Worm (Caenorhabditis elegans) whole organism, L1 larva: ENCODE data around the gene W04B5.3.

Experiments
- aha-1 ChIP-seq: fragments of 150-350 bp; optimal IDR thresholded peaks from 2 replicates; lab custom pipeline; 2014; ENCODE audit warnings: missing biosample characterization, missing genetic modification characterization
- ceh-8 ChIP-seq: fragments of 200-800 bp; sonication (Bioruptor generic); optimal IDR thresholded peaks from 2 replicates; lab custom pipeline; 2018; ENCODE audit warnings: mild to moderate bottlenecking, missing genetic modification characterization, moderate library complexity, missing compliant biosample characterization
- ces-1 ChIP-seq: fragments of 150-350 bp; optimal IDR thresholded peaks from 2 replicates; lab custom pipeline; 2014; ENCODE audit warnings: missing biosample characterization, missing genetic modification reagents, missing genetic modification characterization
- dsc-1 ChIP-seq: sonication (generic microtip); optimal IDR thresholded peaks from 2 replicates; lab custom pipeline; 2016; ENCODE audit warnings: mild to moderate bottlenecking, missing genetic modification characterization, missing compliant biosample characterization
- efl-3 ChIP-seq: fragments of 200-800 bp; sonication (Bioruptor generic); optimal IDR thresholded peaks from 2 replicates; lab custom pipeline; 2018; ENCODE audit warnings: mild to moderate bottlenecking, missing genetic modification characterization, missing compliant biosample characterization
- egl-13 ChIP-seq: sonication (generic microtip); optimal IDR thresholded peaks from 2 replicates; lab custom pipeline; 2016; ENCODE audit warnings: missing genotype, missing genetic modification reagents, missing genetic modification characterization, missing compliant biosample characterization
- elt-3 ChIP-seq, 6 experiments: fragments of 150-350 bp in 1 of 6; sonication (generic microtip); optimal IDR thresholded peaks; 2 replicates each; lab custom pipeline; 2017 to 2018; ENCODE audit warnings: missing biosample characterization in 6 of 6, missing genetic modification characterization in 6 of 6, inconsistent platforms in 1 of 6
- ets-5 ChIP-seq: fragments of 200-800 bp; sonication (Bioruptor generic); IDR thresholded peaks from 2 replicates; pipeline ENCODE4 v1.3.6; 2022; ENCODE audit warnings: missing genetic modification characterization, missing compliant biosample characterization
- fkh-10 ChIP-seq: sonication (generic microtip); optimal IDR thresholded peaks from 2 replicates; lab custom pipeline; 2017; ENCODE audit warnings: missing biosample characterization, missing genetic modification reagents, missing genetic modification characterization
- fkh-8 ChIP-seq: sonication (generic microtip); optimal IDR thresholded peaks from 2 replicates; lab custom pipeline; 2016; ENCODE audit warnings: mild to moderate bottlenecking, missing genetic modification characterization, missing compliant biosample characterization
- grh-1 ChIP-seq: fragments of 200-800 bp; sonication (Bioruptor generic); IDR thresholded peaks from 2 replicates; pipeline ENCODE4 v1.3.6; 2022; ENCODE audit warnings: missing genetic modification reagents, missing genetic modification characterization, missing compliant biosample characterization
- hlh-4 ChIP-seq: sonication (generic microtip); optimal IDR thresholded peaks from 2 replicates; lab custom pipeline; 2016; ENCODE audit warnings: mild to moderate bottlenecking, missing genetic modification characterization, missing compliant biosample characterization
- hpl-2 ChIP-seq: fragments of 150-350 bp; optimal IDR thresholded peaks from 2 replicates; lab custom pipeline; 2014; ENCODE audit warnings: missing biosample characterization, missing genetic modification reagents, missing genetic modification characterization
- jun-1 ChIP-seq: fragments of 150-350 bp; optimal IDR thresholded peaks from 2 replicates; lab custom pipeline; 2014; ENCODE audit warnings: missing biosample characterization, missing genetic modification reagents, missing genetic modification characterization
- lin-13 ChIP-seq: fragments of 150-350 bp; optimal IDR thresholded peaks from 2 replicates; lab custom pipeline; 2014; ENCODE audit warnings: missing biosample characterization, missing genetic modification reagents, missing genetic modification characterization
- lin-15B ChIP-seq: fragments of 150-350 bp; sonication (generic microtip); optimal IDR thresholded peaks from 3 replicates; lab custom pipeline; 2014; ENCODE audit warnings: missing biosample characterization, missing genetic modification characterization
- lin-39 ChIP-seq: fragments of 150-350 bp; optimal IDR thresholded peaks from 2 replicates; lab custom pipeline; 2014; ENCODE audit warnings: missing biosample characterization, missing genetic modification reagents, missing genetic modification characterization
- lsy-2 ChIP-seq, 2 experiments: fragments of 150-350 bp; optimal IDR thresholded peaks; 2 replicates each; lab custom pipeline; 2014; ENCODE audit warnings: missing biosample characterization in 2 of 2, missing genetic modification characterization in 2 of 2
- mab-9 ChIP-seq: fragments of 200-800 bp; sonication (Bioruptor generic); IDR thresholded peaks from 2 replicates; pipeline ENCODE4 v1.3.6; 2022; ENCODE audit warnings: missing genetic modification reagents, missing genetic modification characterization, missing compliant biosample characterization
- mdl-1 ChIP-seq, 2 experiments: fragments of 150-350 bp; optimal IDR thresholded peaks; 2 replicates each; lab custom pipeline; 2014 to 2017; ENCODE audit warnings: missing biosample characterization in 2 of 2, missing genetic modification characterization in 2 of 2, inconsistent platforms in 1 of 2
- mef-2 ChIP-seq: fragments of 150-350 bp; optimal IDR thresholded peaks from 2 replicates; lab custom pipeline; 2014; ENCODE audit warnings: missing biosample characterization, missing genetic modification characterization
- nhr-19 ChIP-seq: fragments of 200-800 bp; sonication (Bioruptor generic); conservative IDR thresholded peaks from 2 replicates; pipeline ENCODE4 v1.3.6; 2022; ENCODE audit warnings: missing genetic modification characterization, missing compliant biosample characterization
- nhr-90 ChIP-seq: sonication (generic microtip); optimal IDR thresholded peaks from 2 replicates; lab custom pipeline; 2016; ENCODE audit warnings: mild to moderate bottlenecking, missing genetic modification characterization, missing compliant biosample characterization; ENCODE audit not compliant: poor library complexity
- pag-3 ChIP-seq: sonication (generic microtip); optimal IDR thresholded peaks from 2 replicates; lab custom pipeline; 2017; ENCODE audit warnings: missing genetic modification characterization, mild to moderate bottlenecking, missing compliant biosample characterization, antibody characterized with exemption, borderline replicate concordance; ENCODE audit not compliant: insufficient read depth
- pqm-1 ChIP-seq: sonication (generic microtip); optimal IDR thresholded peaks from 3 replicates; lab custom pipeline; 2017; ENCODE audit warnings: missing biosample characterization, missing genetic modification characterization
- rnt-1 ChIP-seq: sonication (generic microtip); optimal IDR thresholded peaks from 2 replicates; lab custom pipeline; 2016; ENCODE audit warnings: mild to moderate bottlenecking, missing genetic modification characterization, moderate library complexity, missing compliant biosample characterization
- skn-1 ChIP-seq: fragments of 150-350 bp; optimal IDR thresholded peaks from 2 replicates; lab custom pipeline; 2014; ENCODE audit warnings: missing biosample characterization, missing genetic modification characterization
- snpc-4 ChIP-seq: fragments of 150-350 bp; optimal IDR thresholded peaks from 2 replicates; lab custom pipeline; 2014; ENCODE audit warnings: missing biosample characterization, missing genetic modification characterization
- swsn-7 ChIP-seq: sonication (generic microtip); optimal IDR thresholded peaks from 2 replicates; lab custom pipeline; 2016; ENCODE audit warnings: missing genetic modification characterization, missing compliant biosample characterization
- xbp-1 ChIP-seq: sonication (generic microtip); optimal IDR thresholded peaks from 2 replicates; lab custom pipeline; 2016; ENCODE audit warnings: missing genetic modification characterization, missing compliant biosample characterization

W04B5.3 gene

ce11 chrIII:2471855-2472254 is 53.5 kb downstream of the W04B5.3 start (continued):
- TF ChIP-seq hpl-2 (GFP tag; lab: Kevin White, UChicago) (no peak), skn-1 (tag; lab: Kevin White, UChicago) (peak; percentile 78), mab-9 (GFP tag; lab: Robert Waterston, UW) (no peak), aha-1 (no peak), mdl-1 (tag; optimal IDR thresholded peaks at IDR 0.05; lab: Kevin White, UChicago) (peak in 1 of 2 experiments; percentile 72), lin-13 (GFP tag; lab: Kevin White, UChicago) (peak; percentile 24), lsy-2 (tag; optimal IDR thresholded peaks at IDR 0.05; lab: Kevin White, UChicago) (peak; percentile 63 to 75), fkh-10 (GFP tag; lab: Kevin White, UChicago) (no peak), ets-5 (no peak), hlh-4 (tag; lab: Kevin White, UChicago) (no peak), egl-13 (no peak), elt-3 (tag; optimal IDR thresholded peaks at IDR 0.05; lab: Kevin White, UChicago) (peak in 1 of 6 experiments; percentile 0), swsn-7 (peak; percentile 20), ces-1 (no peak), jun-1 (no peak), nhr-90 (no peak), mef-2 (tag; lab: Kevin White, UChicago) (no peak), lin-39 (tag; lab: Kevin White, UChicago) (no peak), pqm-1 (no peak), grh-1 (GFP tag; lab: Robert Waterston, UW) (no peak), pag-3 (tag; lab: Kevin White, UChicago) (no peak), xbp-1 (tag; lab: Kevin White, UChicago) (no peak), efl-3 (GFP tag; lab: Kevin White, UChicago) (no peak), dsc-1 (tag; lab: Kevin White, UChicago) (no peak), nhr-19 (GFP tag; lab: Robert Waterston, UW) (peak; percentile 55), fkh-8 (tag; lab: Kevin White, UChicago) (peak; percentile 38), rnt-1 (tag; lab: Kevin White, UChicago) (peak; percentile 51), lin-15B (peak; percentile 50), ceh-8 (GFP tag; lab: Kevin White, UChicago) (no peak), snpc-4 (tag; lab: Kevin White, UChicago) (no peak)
- TF ChIP-seq, all 84 proteins: peak for 26
